Fruit fly (Drosophila melanogaster) S2 (cell line): ENCODE data around the gene CG15743.

Source experiments
- CG8478 ChIP-seq: fragments of >200 bp; optimal IDR thresholded peaks from 2 replicates; lab custom pipeline; 2018
- CTCF ChIP-seq, 2 experiments: fragments of >200 bp; optimal IDR thresholded peaks; 2 replicates each; lab custom pipeline; 2018

DNA sequence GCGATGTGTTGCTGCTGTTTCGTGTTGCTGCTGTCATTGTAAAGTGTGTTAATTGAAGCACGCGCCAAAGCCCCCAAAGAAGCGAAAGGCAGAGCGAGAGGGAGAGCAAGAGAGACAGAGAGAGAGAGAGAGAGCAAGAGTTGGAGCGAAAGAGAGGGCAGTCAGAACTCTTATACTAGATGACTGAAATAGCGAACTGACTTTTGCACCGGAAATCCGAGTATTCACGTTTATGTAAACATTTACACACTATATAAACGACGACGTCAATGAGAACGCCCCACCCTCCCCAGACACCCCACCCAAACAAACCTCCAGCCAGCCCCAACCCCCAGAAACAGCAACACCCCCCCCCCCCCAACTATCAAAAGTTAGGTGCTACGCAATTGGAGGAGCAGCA lies 36.9 kb downstream of the CG15743 start:
- TF ChIP-seq CG8478 (no peak), CTCF (optimal IDR thresholded peaks at IDR 0.05; lab: Kevin White, UChicago) (no peak)
